Worm (Caenorhabditis elegans) whole organism, L1 larva: ENCODE data around the gene B0285.6.

Source experiments
- mef-2 ChIP-seq: fragments of 150-350 bp; optimal IDR thresholded peaks from 2 replicates; lab custom pipeline; 2014; ENCODE audit warnings: missing biosample characterization, missing genetic modification characterization
- nhr-85 ChIP-seq: sonication (generic microtip); peaks from one replicate; lab custom pipeline; 2016; ENCODE audit warnings: missing genetic modification characterization, inconsistent platforms, missing compliant biosample characterization
- ztf-4 ChIP-seq: fragments of 150-350 bp; optimal IDR thresholded peaks from 2 replicates; lab custom pipeline; 2014; ENCODE audit warnings: missing biosample characterization, missing genetic modification characterization

DNA sequence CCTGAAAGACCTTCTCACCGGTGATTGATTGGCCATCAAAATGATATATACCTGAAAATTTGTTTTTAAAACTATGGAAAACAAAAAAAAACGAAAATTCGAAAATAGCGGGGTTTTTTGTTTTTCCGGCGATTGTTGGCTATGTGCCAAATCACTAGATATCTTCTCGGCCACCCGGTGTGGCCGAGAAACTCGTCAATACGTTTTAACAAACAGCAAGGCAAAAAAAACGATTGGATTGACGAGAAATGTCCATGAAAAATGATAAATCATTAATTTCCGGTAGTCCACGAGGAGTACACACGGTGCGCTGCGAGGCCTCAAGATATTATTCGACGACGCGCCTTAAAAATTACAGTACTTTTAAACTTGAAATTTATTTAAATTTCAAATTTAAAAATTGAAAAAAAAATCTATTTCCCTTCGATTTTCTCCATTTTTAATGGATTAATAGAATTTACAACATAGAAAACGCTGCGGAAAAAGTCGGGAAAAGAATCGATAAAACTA is 48.9 kb upstream of the B0285.6 start, which contains the start of gene R10E4.11:
- no peak for TF ChIP-seq nhr-85 (tag; lab: Kevin White, UChicago)
- no peak for TF ChIP-seq mef-2 (tag; lab: Kevin White, UChicago)
- no peak for TF ChIP-seq ztf-4 (tag; lab: Kevin White, UChicago)
